Fruit fly (Drosophila melanogaster): ENCODE data around the gene CCT1.

dm6 chr3R:22447195-22447873 is 43.9 kb downstream of the CCT1 start, which contains the start of gene CG34288:
- TF ChIP-seq danr (GFP tag; IDR thresholded peaks at IDR 0.05) = no peak
- TF ChIP-seq prd (optimal IDR thresholded peaks at IDR 0.05) = no peak
- peak; percentile 47 for TF ChIP-seq prd (GFP tag; IDR thresholded peaks at IDR 0.05)
- peak; percentile 96 for TF ChIP-seq Vsx1 (GFP tag; optimal IDR thresholded peaks at IDR 0.05)
- TF ChIP-seq mld (GFP tag; IDR thresholded peaks at IDR 0.05; ENCODE audit: partially characterized antibody) = no peak
- peak; percentile 50; the same call in 1 of the 2 replicates for TF ChIP-seq CG11247 (GFP tag; IDR thresholded peaks at IDR 0.05)
- TF ChIP-seq CG12219 (GFP tag; optimal IDR thresholded peaks at IDR 0.05) = no peak
- peak; percentile 27 for TF ChIP-seq Hr3 (GFP tag; optimal IDR thresholded peaks at IDR 0.05)
- no peak for TF ChIP-seq CG11696 (GFP tag; IDR thresholded peaks at IDR 0.05)
- TF ChIP-seq CG17612 (GFP tag; IDR thresholded peaks at IDR 0.05) = no peak
